Worm (Caenorhabditis elegans) whole organism, L3 larva: ENCODE results near the gene F16H6.3.

ENCODE experiments used
- R02D3.7 ChIP-seq: fragments of 150-350 bp; optimal IDR thresholded peaks from 2 replicates; lab custom pipeline; 2014; ENCODE audit warnings: missing biosample characterization, missing genetic modification characterization
- ZK546.5 ChIP-seq: sonication (generic microtip); optimal IDR thresholded peaks from 2 replicates; lab custom pipeline; 2017; ENCODE audit warnings: missing biosample characterization, missing genetic modification characterization
- aly-2 ChIP-seq: fragments of 150-350 bp; optimal IDR thresholded peaks from 2 replicates; lab custom pipeline; 2014; ENCODE audit warnings: missing biosample characterization, missing genetic modification characterization
- ceh-16 ChIP-seq: sonication (generic microtip); optimal IDR thresholded peaks from 2 replicates; lab custom pipeline; 2017; ENCODE audit warnings: missing biosample characterization, missing genetic modification characterization
- ceh-28 ChIP-seq: fragments of 150-350 bp; optimal IDR thresholded peaks from 2 replicates; lab custom pipeline; 2014; ENCODE audit warnings: missing biosample characterization, missing genetic modification reagents, missing genetic modification characterization
- ceh-82 ChIP-seq: fragments of 150-350 bp; optimal IDR thresholded peaks from 2 replicates; lab custom pipeline; 2014; ENCODE audit warnings: missing biosample characterization, missing genetic modification characterization
- daf-12 ChIP-seq: fragments of 150-350 bp; optimal IDR thresholded peaks from 2 replicates; lab custom pipeline; 2014; ENCODE audit warnings: missing biosample characterization, missing genetic modification reagents, missing genetic modification characterization
- egl-27 ChIP-seq: sonication (generic microtip); optimal IDR thresholded peaks from 4 replicates; lab custom pipeline; 2017; ENCODE audit warnings: missing biosample characterization, missing genetic modification reagents, missing genetic modification characterization
- elt-2 ChIP-seq: sonication (generic microtip); optimal IDR thresholded peaks from 2 replicates; lab custom pipeline; 2016; ENCODE audit warnings: missing genetic modification reagents, mild to moderate bottlenecking, missing genetic modification characterization, missing compliant biosample characterization
- elt-3 ChIP-seq, 3 experiments: fragments of 150-350 bp in 1 of 3; sonication (generic microtip) in 2 of 3; optimal IDR thresholded peaks; 2 replicates in 2 of 3; 4 replicates in 1 of 3; lab custom pipeline; 2014 to 2017; ENCODE audit warnings: missing biosample characterization in 3 of 3, missing genetic modification characterization in 3 of 3
- eor-1 ChIP-seq, 2 experiments: fragments of 150-350 bp; optimal IDR thresholded peaks; 2 replicates each; lab custom pipeline; 2014 to 2018; ENCODE audit warnings: missing biosample characterization in 2 of 2, missing genetic modification characterization in 2 of 2
- fkh-10 ChIP-seq: sonication (generic microtip); optimal IDR thresholded peaks from 2 replicates; lab custom pipeline; 2017; ENCODE audit warnings: missing biosample characterization, missing genetic modification reagents, missing genetic modification characterization
- fos-1 ChIP-seq: fragments of 150-350 bp; optimal IDR thresholded peaks from 2 replicates; lab custom pipeline; 2014; ENCODE audit warnings: missing biosample characterization, missing genetic modification characterization
- jun-1 ChIP-seq: fragments of 150-350 bp; optimal IDR thresholded peaks from 2 replicates; lab custom pipeline; 2014; ENCODE audit warnings: missing biosample characterization, missing genetic modification reagents, missing genetic modification characterization
- lin-15B ChIP-seq: fragments of 150-350 bp; optimal IDR thresholded peaks from 2 replicates; lab custom pipeline; 2014; ENCODE audit warnings: missing biosample characterization, missing genetic modification characterization
- lsy-12 ChIP-seq: sonication (generic microtip); optimal IDR thresholded peaks from 2 replicates; lab custom pipeline; 2016; ENCODE audit warnings: mild to moderate bottlenecking, missing genetic modification characterization, missing compliant biosample characterization
- mdl-1 ChIP-seq: fragments of 150-350 bp; optimal IDR thresholded peaks from 2 replicates; lab custom pipeline; 2014; ENCODE audit warnings: missing biosample characterization, missing genetic modification characterization
- mml-1 ChIP-seq: fragments of 150-350 bp; sonication (generic microtip); optimal IDR thresholded peaks from 3 replicates; lab custom pipeline; 2014; ENCODE audit warnings: missing biosample characterization, missing genetic modification characterization
- nfya-1 ChIP-seq: sonication (generic microtip); optimal IDR thresholded peaks from 2 replicates; lab custom pipeline; 2017; ENCODE audit warnings: missing genetic modification characterization, mild to moderate bottlenecking, missing compliant biosample characterization, antibody characterized with exemption, moderate library complexity; ENCODE audit not compliant: insufficient read depth
- nhr-11 ChIP-seq: fragments of 150-350 bp; optimal IDR thresholded peaks from 2 replicates; lab custom pipeline; 2014; ENCODE audit warnings: missing biosample characterization, missing genetic modification characterization
- nhr-12 ChIP-seq: fragments of 150-350 bp; optimal IDR thresholded peaks from 2 replicates; lab custom pipeline; 2014; ENCODE audit warnings: missing biosample characterization, missing genetic modification characterization
- nhr-237 ChIP-seq: fragments of 150-350 bp; optimal IDR thresholded peaks from 2 replicates; lab custom pipeline; 2014; ENCODE audit warnings: missing biosample characterization, missing genetic modification characterization
- nhr-43 ChIP-seq: sonication (generic microtip); optimal IDR thresholded peaks from 2 replicates; lab custom pipeline; 2016; ENCODE audit warnings: mild to moderate bottlenecking, missing genetic modification characterization, missing compliant biosample characterization; ENCODE audit not compliant: poor library complexity, severe bottlenecking
- nhr-76 ChIP-seq: fragments of 150-350 bp; sonication (generic microtip); optimal IDR thresholded peaks from 5 replicates; lab custom pipeline; 2014; ENCODE audit warnings: missing biosample characterization, missing genetic modification characterization
- nhr-77 ChIP-seq: fragments of 150-350 bp; optimal IDR thresholded peaks from 2 replicates; lab custom pipeline; 2014; ENCODE audit warnings: missing biosample characterization, missing genetic modification characterization
- pha-4 ChIP-seq: fragments of 150-350 bp; optimal IDR thresholded peaks from 2 replicates; lab custom pipeline; 2014; ENCODE audit warnings: missing biosample characterization, missing genetic modification reagents, missing genetic modification characterization
- pqm-1 ChIP-seq: fragments of 150-350 bp; optimal IDR thresholded peaks from 2 replicates; lab custom pipeline; 2017; ENCODE audit warnings: missing biosample characterization, missing genetic modification characterization, inconsistent platforms
- sea-2 ChIP-seq: fragments of 150-350 bp; sonication (generic microtip); optimal IDR thresholded peaks from 4 replicates; lab custom pipeline; 2014; ENCODE audit warnings: missing biosample characterization, missing genetic modification reagents, missing genetic modification characterization
- skn-1 ChIP-seq: fragments of 150-350 bp; optimal IDR thresholded peaks from 2 replicates; lab custom pipeline; 2014; ENCODE audit warnings: missing biosample characterization, missing genetic modification characterization
- snpc-4 ChIP-seq: fragments of 150-350 bp; optimal IDR thresholded peaks from 2 replicates; lab custom pipeline; 2014; ENCODE audit warnings: missing biosample characterization, missing genetic modification characterization
- tbx-2 ChIP-seq: sonication (generic microtip); optimal IDR thresholded peaks from 2 replicates; lab custom pipeline; 2016; ENCODE audit warnings: mild to moderate bottlenecking, missing genetic modification characterization, missing compliant biosample characterization
- unc-39 ChIP-seq: sonication (generic microtip); optimal IDR thresholded peaks from 4 replicates; lab custom pipeline; 2017; ENCODE audit warnings: missing biosample characterization, missing genetic modification characterization
- unc-62 ChIP-seq: fragments of 150-350 bp; sonication (generic microtip); optimal IDR thresholded peaks from 4 replicates; lab custom pipeline; 2014; ENCODE audit warnings: missing biosample characterization, missing genetic modification reagents, missing genetic modification characterization
- zag-1 ChIP-seq: fragments of 150-350 bp; optimal IDR thresholded peaks from 2 replicates; lab custom pipeline; 2014; ENCODE audit warnings: missing biosample characterization, missing genetic modification characterization
- ztf-11 ChIP-seq: fragments of 150-350 bp; optimal IDR thresholded peaks from 2 replicates; lab custom pipeline; 2014; ENCODE audit warnings: missing biosample characterization, missing genetic modification characterization
- ztf-4 ChIP-seq: fragments of 150-350 bp; optimal IDR thresholded peaks from 2 replicates; lab custom pipeline; 2014; ENCODE audit warnings: missing biosample characterization, missing genetic modification characterization

F16H6.3 gene

ce11 chrV:18195006-18195405 is at the start of gene F16H6.3:
TSS of gene F16H6.3 (plus strand) at chrV:18195306.
- TF ChIP-seq lsy-12 (tag; lab: Kevin White, UChicago) (no peak), ztf-4 (tag; lab: Kevin White, UChicago) (no peak), mdl-1 (no peak), pqm-1 (tag; lab: Kevin White, UChicago) (no peak), ceh-16 (no peak), fos-1 (tag; lab: Kevin White, UChicago) (no peak), lin-15B (tag; lab: Kevin White, UChicago) (no peak), elt-3 (tag; optimal IDR thresholded peaks at IDR 0.05; lab: Kevin White, UChicago) (no peak), tbx-2 (no peak), unc-39 (tag; lab: Kevin White, UChicago) (no peak), eor-1 (tag; optimal IDR thresholded peaks at IDR 0.05; lab: Kevin White, UChicago) (no peak)

- TF ChIP-seq mdl-1 (no peak), nhr-43 (no peak), nhr-12 (tag; lab: Kevin White, UChicago) (no peak), elt-2 (tag; lab: Kevin White, UChicago) (no peak), aly-2 (tag; lab: Kevin White, UChicago) (no peak), nhr-76 (tag; lab: Kevin White, UChicago) (no peak), eor-1 (tag; optimal IDR thresholded peaks at IDR 0.05; lab: Kevin White, UChicago) (no peak), R02D3.7 (tag; lab: Kevin White, UChicago) (no peak), skn-1 (tag; lab: Kevin White, UChicago) (no peak), tbx-2 (no peak), nhr-77 (tag; lab: Kevin White, UChicago) (no peak), fkh-10 (GFP tag; lab: Kevin White, UChicago) (no peak), ztf-11 (tag; lab: Kevin White, UChicago) (no peak), sea-2 (GFP tag; lab: Kevin White, UChicago) (no peak), pqm-1 (tag; lab: Kevin White, UChicago) (no peak), nfya-1 (tag; lab: Kevin White, UChicago) (no peak), elt-3 (tag; optimal IDR thresholded peaks at IDR 0.05; lab: Kevin White, UChicago) (no peak), mml-1 (tag; lab: Kevin White, UChicago) (no peak)
- TF ChIP-seq, all 47 proteins: peak for 0
Measured at ce11 chrV:18146077-18146476, 49.0 kb upstream of the F16H6.3 start, which contains the start of gene C14A6.3. TSS of gene C14A6.3 (plus strand) at chrV:18146377.

ce11 chrV:18157707-18158106 is 37.4 kb upstream of the F16H6.3 start, which contains the start of gene clec-48:
TSS of gene clec-48 (plus strand) at chrV:18158026.
- TF ChIP-seq nhr-11 (tag; lab: Kevin White, UChicago) (no peak), elt-2 (tag; lab: Kevin White, UChicago) (peak; percentile 50), pqm-1 (tag; lab: Kevin White, UChicago) (peak; percentile 66)
- TF ChIP-seq, all 47 proteins: peak for 2

- TF ChIP-seq nhr-77 (tag; lab: Kevin White, UChicago) = no peak
- TF ChIP-seq elt-2 (tag; lab: Kevin White, UChicago) = no peak
- no peak for TF ChIP-seq unc-62
- TF ChIP-seq nhr-76 (tag; lab: Kevin White, UChicago) = no peak
- TF ChIP-seq eor-1 (tag; optimal IDR thresholded peaks at IDR 0.05; lab: Kevin White, UChicago) = no peak
- no peak for TF ChIP-seq nhr-43
- TF ChIP-seq ceh-28 (tag; lab: Kevin White, UChicago) = no peak
- no peak for TF ChIP-seq jun-1
- no peak for TF ChIP-seq elt-3 (tag; optimal IDR thresholded peaks at IDR 0.05; lab: Kevin White, UChicago)
- TF ChIP-seq daf-12 = no peak
- no peak for TF ChIP-seq snpc-4 (tag; lab: Kevin White, UChicago)
Measured at ce11 chrV:18158172-18158571, 36.9 kb upstream of the F16H6.3 start.

- TF ChIP-seq pha-4 = no peak
- TF ChIP-seq ceh-28 (tag; lab: Kevin White, UChicago) = no peak
- no peak for TF ChIP-seq ceh-82 (tag; lab: Kevin White, UChicago)
- TF ChIP-seq zag-1 (tag; lab: Kevin White, UChicago) = no peak
- TF ChIP-seq elt-2 (tag; lab: Kevin White, UChicago) = no peak
- TF ChIP-seq egl-27 (tag; lab: Kevin White, UChicago) = no peak
- TF ChIP-seq ceh-16 = no peak
- TF ChIP-seq ZK546.5 (tag; lab: Kevin White, UChicago) = no peak
- TF ChIP-seq nhr-43 = no peak
- TF ChIP-seq nhr-237 (tag; lab: Kevin White, UChicago) = no peak
Measured at ce11 chrV:18161228-18161627, 33.9 kb upstream of the F16H6.3 start, which contains the start of gene C14A6.13. TSS of gene C14A6.13 (minus strand) at chrV:18161328.
